Fruit fly (Drosophila melanogaster) whole organism, embryonic: ENCODE data around the gene klu.
A peak's percentile ranks its signal among the peaks of the same experiment; 100 is the strongest.

Source experiments
- Asciz ChIP-seq: fragments of 200-800 bp; sonication (Bioruptor generic); optimal IDR thresholded peaks from 2 replicates; lab custom pipeline; 2017; ENCODE audit warnings: missing biosample characterization, mild to moderate bottlenecking, missing genetic modification characterization, missing genetic modification reagents
- Awh ChIP-seq: fragments of 200-800 bp; sonication (Bioruptor generic); IDR thresholded peaks from 2 replicates; pipeline ENCODE4, ENCODE4 v1.3.6; 2022; ENCODE audit warnings: missing biosample characterization, missing genetic modification characterization
- Bgb ChIP-seq: fragments of 200-800 bp; sonication (Bioruptor generic); IDR thresholded peaks from 2 replicates; pipeline ENCODE4 v1.3.6; 2022; ENCODE audit warnings: missing biosample characterization, missing genetic modification characterization; ENCODE audit not compliant: partially characterized antibody
- CG10366 ChIP-seq: fragments of 200-800 bp; sonication (Bioruptor generic); IDR thresholded peaks from 2 replicates; pipeline ENCODE4 v1.3.6; 2022; ENCODE audit warnings: missing biosample characterization, missing genetic modification characterization
- CG11398 ChIP-seq: fragments of 200-800 bp; sonication (Bioruptor generic); optimal IDR thresholded peaks from 2 replicates; lab custom pipeline; 2016; ENCODE audit warnings: missing biosample characterization, missing genetic modification characterization
- CG12071 ChIP-seq: fragments of 200-800 bp; sonication (Bioruptor generic); optimal IDR thresholded peaks from 3 replicates; lab custom pipeline; 2018; ENCODE audit warnings: missing biosample characterization, mild to moderate bottlenecking, missing genetic modification characterization
- CG14441 ChIP-seq: fragments of 200-800 bp; sonication (Bioruptor generic); IDR thresholded peaks from 2 replicates; pipeline ENCODE4 v1.3.6; 2022; ENCODE audit warnings: missing biosample characterization, missing genetic modification characterization
- CG17385 ChIP-seq: fragments of 200-800 bp; sonication (Bioruptor generic); optimal IDR thresholded peaks from 3 replicates; lab custom pipeline; 2018; ENCODE audit warnings: missing biosample characterization, mild to moderate bottlenecking, missing genetic modification characterization
- CG2202 ChIP-seq: fragments of 200-800 bp; sonication (Bioruptor generic); optimal IDR thresholded peaks from 2 replicates; lab custom pipeline; 2018; ENCODE audit warnings: missing biosample characterization, mild to moderate bottlenecking, missing genetic modification characterization
- CG2875 ChIP-seq: fragments of 200-800 bp; sonication (Bioruptor generic); optimal IDR thresholded peaks from 2 replicates; lab custom pipeline; 2017; ENCODE audit warnings: missing biosample characterization, mild to moderate bottlenecking, missing genetic modification characterization, missing genetic modification reagents
- CG30020 ChIP-seq: fragments of 200-800 bp; optimal IDR thresholded peaks from 2 replicates; lab custom pipeline; 2019; ENCODE audit warnings: missing biosample characterization, mild to moderate bottlenecking, missing genetic modification characterization, moderate library complexity
- CG3281 ChIP-seq: fragments of 200-800 bp; sonication (Bioruptor generic); optimal IDR thresholded peaks from 3 replicates; lab custom pipeline; 2017; ENCODE audit warnings: missing biosample characterization, mild to moderate bottlenecking, missing genetic modification characterization
- CG3838 ChIP-seq: fragments of 200-800 bp; sonication (Bioruptor generic); optimal IDR thresholded peaks from 3 replicates; lab custom pipeline; 2016; ENCODE audit warnings: missing biosample characterization, missing genetic modification characterization
- CG4404 ChIP-seq: fragments of 200-800 bp; sonication (Bioruptor generic); IDR thresholded peaks from 2 replicates; pipeline ENCODE4 v1.3.6; 2022; ENCODE audit warnings: missing biosample characterization, missing genetic modification characterization
- CG4854 ChIP-seq: fragments of 200-800 bp; sonication (Bioruptor generic); optimal IDR thresholded peaks from 2 replicates; lab custom pipeline; 2016; ENCODE audit warnings: missing biosample characterization, missing genetic modification characterization, inconsistent platforms
- CG6813 ChIP-seq: fragments of 200-800 bp; sonication (Bioruptor generic); optimal IDR thresholded peaks from 2 replicates; lab custom pipeline; 2017; ENCODE audit warnings: missing biosample characterization, missing genetic modification characterization, mild to moderate bottlenecking, moderate library complexity, missing genetic modification reagents
- CG7786 ChIP-seq: fragments of 200-800 bp; sonication (Bioruptor generic); optimal IDR thresholded peaks from 2 replicates; lab custom pipeline; 2016; ENCODE audit warnings: missing biosample characterization, missing genetic modification characterization
- CG8359 ChIP-seq: fragments of 200-800 bp; sonication (Bioruptor generic); optimal IDR thresholded peaks from 2 replicates; lab custom pipeline; 2017; ENCODE audit warnings: missing biosample characterization, mild to moderate bottlenecking, missing genetic modification characterization, borderline replicate concordance
- CG8944 ChIP-seq: fragments of 200-800 bp; sonication (Bioruptor generic); optimal IDR thresholded peaks from 3 replicates; lab custom pipeline; 2016; ENCODE audit warnings: missing biosample characterization, missing genetic modification characterization
- CTCF ChIP-seq: fragments of 200-800 bp; sonication (Bioruptor generic); optimal IDR thresholded peaks from 2 replicates; lab custom pipeline; 2017; ENCODE audit warnings: missing biosample characterization, mild to moderate bottlenecking, missing genetic modification characterization, moderate library complexity
- Dad ChIP-seq: fragments of 200-800 bp; sonication (Bioruptor generic); optimal IDR thresholded peaks from 3 replicates; lab custom pipeline; 2016; ENCODE audit warnings: missing biosample characterization, missing genetic modification characterization
- Elba2 ChIP-seq: fragments of 200-800 bp; sonication (Bioruptor generic); optimal IDR thresholded peaks from 3 replicates; lab custom pipeline; 2016; ENCODE audit warnings: missing biosample characterization, missing genetic modification characterization
- Ets65A ChIP-seq: fragments of 200-800 bp; sonication (Bioruptor generic); peaks from one replicate; lab custom pipeline; 2016; ENCODE audit warnings: missing biosample characterization, missing genetic modification characterization
- Fer2 ChIP-seq: fragments of 200-800 bp; sonication (Bioruptor generic); optimal IDR thresholded peaks from 2 replicates; lab custom pipeline; 2018; ENCODE audit warnings: missing biosample characterization, mild to moderate bottlenecking, missing genetic modification characterization, moderate library complexity
- Gug ChIP-seq: fragments of 200-800 bp; sonication (Bioruptor generic); IDR thresholded peaks from 4 replicates; pipeline ENCODE4 v1.3.6; 2022; ENCODE audit warnings: missing biosample characterization, missing genetic modification characterization
- H2.0 ChIP-seq: fragments of 200-800 bp; sonication (Bioruptor generic); IDR thresholded peaks from 2 replicates; pipeline ENCODE4 v1.3.6; 2022; ENCODE audit warnings: missing biosample characterization, missing genetic modification characterization
- HLH3B ChIP-seq: fragments of 200-800 bp; sonication (Bioruptor generic); IDR thresholded peaks from 2 replicates; pipeline ENCODE4 v1.3.6; 2022; ENCODE audit warnings: missing biosample characterization, missing genetic modification characterization
- HmgD ChIP-seq: fragments of 200-800 bp; sonication (Bioruptor generic); optimal IDR thresholded peaks from 3 replicates; lab custom pipeline; 2016; ENCODE audit warnings: missing biosample characterization, missing genetic modification characterization
- Lhr ChIP-seq: fragments of 200-800 bp; sonication (Bioruptor generic); optimal IDR thresholded peaks from 3 replicates; lab custom pipeline; 2017; ENCODE audit warnings: mild to moderate bottlenecking, missing biosample characterization, missing genetic modification reagents, missing genetic modification characterization
- Opbp ChIP-seq: fragments of 200-800 bp; sonication (Bioruptor generic); IDR thresholded peaks from 3 replicates; pipeline ENCODE4 v1.3.6; 2022; ENCODE audit warnings: missing biosample characterization, missing genetic modification characterization; ENCODE audit not compliant: partially characterized antibody
- Side ChIP-seq: fragments of 200-800 bp; sonication (Bioruptor generic); optimal IDR thresholded peaks from 2 replicates; lab custom pipeline; 2016; ENCODE audit warnings: missing biosample characterization, missing genetic modification characterization
- Sry-δ ChIP-seq: fragments of 200-800 bp; sonication (Bioruptor generic); optimal IDR thresholded peaks from 2 replicates; lab custom pipeline; 2016; ENCODE audit warnings: missing biosample characterization, missing genetic modification characterization
- ap ChIP-seq: fragments of 200-800 bp; sonication (Bioruptor generic); IDR thresholded peaks from 2 replicates; pipeline ENCODE4 v1.3.6; 2022; ENCODE audit warnings: missing biosample characterization, missing genetic modification characterization
- az2 ChIP-seq: fragments of 200-800 bp; sonication (Bioruptor generic); optimal IDR thresholded peaks from 3 replicates; lab custom pipeline; 2016; ENCODE audit warnings: missing biosample characterization, missing genetic modification characterization
- cas ChIP-seq: fragments of 200-800 bp; sonication (Bioruptor generic); IDR thresholded peaks from 2 replicates; pipeline ENCODE4 v1.3.6; 2022; ENCODE audit warnings: missing biosample characterization, missing genetic modification characterization
- chinmo ChIP-seq: fragments of 200-800 bp; sonication (Bioruptor generic); IDR thresholded peaks from 4 replicates; pipeline ENCODE4 v1.3.6; 2022; ENCODE audit warnings: missing biosample characterization, missing genetic modification characterization; ENCODE audit not compliant: partially characterized antibody
- danr ChIP-seq: fragments of 200-800 bp; sonication (Bioruptor generic); IDR thresholded peaks from 2 replicates; pipeline ENCODE4 v1.3.6; 2022; ENCODE audit warnings: missing biosample characterization, missing genetic modification characterization
- dimm ChIP-seq: fragments of 200-800 bp; sonication (Bioruptor generic); IDR thresholded peaks from 2 replicates; pipeline ENCODE4 v1.3.6; 2022; ENCODE audit warnings: missing biosample characterization, missing genetic modification characterization
- gro ChIP-seq: fragments of 200-800 bp; sonication (Bioruptor generic); optimal IDR thresholded peaks from 2 replicates; lab custom pipeline; 2016; ENCODE audit warnings: missing biosample characterization, missing genetic modification characterization
- kni ChIP-seq: fragments of 200-800 bp; sonication (Bioruptor generic); optimal IDR thresholded peaks from 3 replicates; lab custom pipeline; 2017; ENCODE audit warnings: mild to moderate bottlenecking, missing biosample characterization, missing genetic modification reagents, missing genetic modification characterization
- knrl ChIP-seq: fragments of 200-800 bp; sonication (Bioruptor generic); IDR thresholded peaks from 3 replicates; pipeline ENCODE4 v1.3.6; 2022; ENCODE audit warnings: missing biosample characterization, missing genetic modification characterization; ENCODE audit not compliant: partially characterized antibody
- lilli ChIP-seq: fragments of 200-800 bp; sonication (Bioruptor generic); optimal IDR thresholded peaks from 3 replicates; lab custom pipeline; 2016; ENCODE audit warnings: missing biosample characterization, missing genetic modification characterization
- pb ChIP-seq: fragments of 200-800 bp; sonication (Bioruptor generic); optimal IDR thresholded peaks from 3 replicates; lab custom pipeline; 2016; ENCODE audit warnings: missing biosample characterization, missing genetic modification characterization
- phol ChIP-seq: fragments of 200-800 bp; sonication (Bioruptor generic); optimal IDR thresholded peaks from 3 replicates; lab custom pipeline; 2018; ENCODE audit warnings: missing biosample characterization, mild to moderate bottlenecking, missing genetic modification characterization, moderate library complexity
- salm ChIP-seq: fragments of 200-800 bp; sonication (Bioruptor generic); optimal IDR thresholded peaks from 2 replicates; lab custom pipeline; 2018; ENCODE audit warnings: missing biosample characterization, mild to moderate bottlenecking, missing genetic modification characterization
- shn ChIP-seq: fragments of 200-800 bp; sonication (Bioruptor generic); optimal IDR thresholded peaks from 3 replicates; lab custom pipeline; 2016; ENCODE audit warnings: missing biosample characterization, missing genetic modification characterization
- sna ChIP-seq: fragments of 200-800 bp; sonication (Bioruptor generic); IDR thresholded peaks from 2 replicates; pipeline ENCODE4 v1.3.6; 2022; ENCODE audit warnings: missing biosample characterization, missing genetic modification characterization; ENCODE audit not compliant: partially characterized antibody
- stc ChIP-seq: fragments of 200-800 bp; sonication (Bioruptor generic); IDR thresholded peaks from 2 replicates; pipeline ENCODE4 v1.3.6; 2022; ENCODE audit warnings: missing biosample characterization, missing genetic modification characterization
- tll ChIP-seq, 2 experiments: fragments of 200-800 bp in 1 of 2; fragments of >200 bp in 1 of 2; sonication (Bioruptor generic) in 1 of 2; optimal IDR thresholded peaks; 2 replicates each; lab custom pipeline; 2017 to 2019; ENCODE audit warnings: missing biosample characterization in 2 of 2, missing genetic modification characterization in 2 of 2, mild to moderate bottlenecking in 1 of 2, moderate library complexity in 1 of 2
- trem ChIP-seq: fragments of 200-800 bp; optimal IDR thresholded peaks from 3 replicates; lab custom pipeline; 2019; ENCODE audit warnings: missing biosample characterization, mild to moderate bottlenecking, missing genetic modification characterization, moderate library complexity
- usp ChIP-seq: fragments of >200 bp; optimal IDR thresholded peaks from 2 replicates; lab custom pipeline; 2017; ENCODE audit warnings: missing biosample characterization, missing genetic modification characterization
- wek ChIP-seq: fragments of 200-800 bp; sonication (Bioruptor generic); optimal IDR thresholded peaks from 3 replicates; lab custom pipeline; 2018; ENCODE audit warnings: missing biosample characterization, mild to moderate bottlenecking, missing genetic modification characterization, moderate library complexity

Gene klu

dm6 chr3L:11002923-11003322 lies 6.1 kb downstream of the klu start (continued):
- TF ChIP-seq CG6813 (GFP tag; lab: Kevin White, UChicago): peak; percentile 21
- TF ChIP-seq CG11398 (GFP tag; lab: Kevin White, UChicago): peak; percentile 22
- TF ChIP-seq trem: no peak
- no peak for TF ChIP-seq az2 (GFP tag; lab: Kevin White, UChicago)
- TF ChIP-seq Dad (GFP tag; lab: Kevin White, UChicago): no peak
- no peak for TF ChIP-seq CG30020 (tag; lab: Kevin White, UChicago)
- no peak for TF ChIP-seq HmgD (GFP tag; lab: Kevin White, UChicago)
- no peak for TF ChIP-seq CG2202
- no peak for TF ChIP-seq lilli (GFP tag; lab: Kevin White, UChicago)
- TF ChIP-seq CG3281 (GFP tag; lab: Kevin White, UChicago): no peak
- TF ChIP-seq gro (GFP tag; lab: Kevin White, UChicago): no peak
- no peak for TF ChIP-seq CG4404 (GFP tag; lab: Robert Waterston, UW)
- 0 out of 2 replicates have a peak, but pooled peaks have one; percentile 19 for TF ChIP-seq stc (GFP tag; lab: Robert Waterston, UW)
- peak; percentile 34 for TF ChIP-seq wek (GFP tag; lab: Kevin White, UChicago)
- peak; percentile 35 for TF ChIP-seq kni (GFP tag; lab: Kevin White, UChicago)
- 0 out of 2 replicates have a peak, but pooled peaks have one; percentile 28 for TF ChIP-seq Awh (GFP tag; lab: Robert Waterston, UW)
- no peak for TF ChIP-seq Elba2
- TF ChIP-seq Fer2 (tag; lab: Kevin White, UChicago): no peak
- TF ChIP-seq CG3838: no peak
- no peak for TF ChIP-seq CTCF (GFP tag; lab: Kevin White, UChicago)
- peak; percentile 13 for TF ChIP-seq CG17385 (GFP tag; lab: Kevin White, UChicago)
- TF ChIP-seq ap (GFP tag; lab: Robert Waterston, UW): no peak
- TF ChIP-seq CG10366 (GFP tag; lab: Robert Waterston, UW): 0 out of 2 replicates have a peak, but pooled peaks have one; percentile 18
- no peak for TF ChIP-seq salm (tag; lab: Kevin White, UChicago)
- TF ChIP-seq CG4854 (GFP tag; lab: Kevin White, UChicago): no peak
- no peak for TF ChIP-seq Bgb (GFP tag; lab: Robert Waterston, UW)
- TF ChIP-seq danr (GFP tag; lab: Robert Waterston, UW): no peak
- peak; percentile 12; the same call in 1 of the 2 replicates for TF ChIP-seq HLH3B (GFP tag; lab: Robert Waterston, UW)
- no peak for TF ChIP-seq usp (GFP tag; lab: Kevin White, UChicago)
- no peak for TF ChIP-seq CG8944 (GFP tag; lab: Kevin White, UChicago)
- TF ChIP-seq Ets65A (GFP tag; lab: Kevin White, UChicago): peak; percentile 47
- TF ChIP-seq Sry-δ (GFP tag; lab: Kevin White, UChicago): no peak
- TF ChIP-seq sna (GFP tag; lab: Robert Waterston, UW): no peak
- TF ChIP-seq knrl (GFP tag; lab: Robert Waterston, UW): no peak
- no peak for TF ChIP-seq phol (tag; lab: Kevin White, UChicago)
- TF ChIP-seq CG14441 (GFP tag; lab: Robert Waterston, UW): no peak
- no peak for TF ChIP-seq CG7786 (GFP tag; lab: Kevin White, UChicago)
- TF ChIP-seq CG8359 (GFP tag; lab: Kevin White, UChicago): no peak
- TF ChIP-seq CG2875 (GFP tag; lab: Kevin White, UChicago): peak; percentile 50
- no peak for TF ChIP-seq pb (GFP tag; lab: Kevin White, UChicago)
- no peak for TF ChIP-seq cas (GFP tag; lab: Robert Waterston, UW)
- TF ChIP-seq H2.0 (GFP tag; lab: Robert Waterston, UW): no peak
- TF ChIP-seq Asciz (GFP tag; lab: Kevin White, UChicago): no peak
- TF ChIP-seq shn (GFP tag; lab: Kevin White, UChicago): no peak
- no peak for TF ChIP-seq dimm
- no peak for TF ChIP-seq Gug (GFP tag; lab: Robert Waterston, UW)
- TF ChIP-seq tll (GFP tag; optimal IDR thresholded peaks at IDR 0.05; lab: Kevin White, UChicago): no peak
- TF ChIP-seq Side (GFP tag; lab: Kevin White, UChicago): peak; percentile 34
- peak; percentile 21 for TF ChIP-seq CG12071 (GFP tag; lab: Kevin White, UChicago)
- TF ChIP-seq Opbp (GFP tag; lab: Robert Waterston, UW): no peak
- TF ChIP-seq Lhr (GFP tag; lab: Kevin White, UChicago): no peak
- TF ChIP-seq chinmo (GFP tag; lab: Robert Waterston, UW): no peak
